Worm (Caenorhabditis elegans) whole organism, late embryonic: ENCODE results near the gene srw-60.

Source experiments
- C08G9.2 ChIP-seq: sonication (generic microtip); optimal IDR thresholded peaks from 2 replicates; lab custom pipeline; 2016; ENCODE audit warnings: mild to moderate bottlenecking, missing genetic modification characterization, moderate library complexity, missing compliant biosample characterization
- C38D4.7 ChIP-seq: fragments of 200-800 bp; sonication (Bioruptor generic); optimal IDR thresholded peaks from 2 replicates; lab custom pipeline; 2018; ENCODE audit warnings: mild to moderate bottlenecking, missing genetic modification characterization, moderate library complexity, missing compliant biosample characterization
- F13H6.1 ChIP-seq: sonication (generic microtip); optimal IDR thresholded peaks from 2 replicates; lab custom pipeline; 2016; ENCODE audit warnings: missing genetic modification characterization, missing compliant biosample characterization
- K02D7.2 ChIP-seq: sonication (generic microtip); optimal IDR thresholded peaks from 2 replicates; lab custom pipeline; 2017; ENCODE audit warnings: mild to moderate bottlenecking, missing genetic modification characterization, missing compliant biosample characterization
- K09A11.1 ChIP-seq: sonication (generic microtip); optimal IDR thresholded peaks from 2 replicates; lab custom pipeline; 2017; ENCODE audit warnings: antibody characterized with exemption, mild to moderate bottlenecking, missing genetic modification characterization, missing compliant biosample characterization; ENCODE audit not compliant: insufficient read depth
- T23F11.4 ChIP-seq: fragments of 200-800 bp; sonication (Bioruptor generic); optimal IDR thresholded peaks from 2 replicates; lab custom pipeline; 2018; ENCODE audit warnings: mild to moderate bottlenecking, missing genetic modification characterization, missing compliant biosample characterization
- ama-1 ChIP-seq: fragments of 150-350 bp; optimal IDR thresholded peaks from 2 replicates; lab custom pipeline; 2014
- ceh-14 ChIP-seq: sonication (generic microtip); optimal IDR thresholded peaks from 2 replicates; lab custom pipeline; 2016; ENCODE audit warnings: missing genotype, missing genetic modification characterization, missing compliant biosample characterization
- ceh-18 ChIP-seq: sonication (generic microtip); optimal IDR thresholded peaks from 2 replicates; lab custom pipeline; 2016; ENCODE audit warnings: missing genetic modification characterization, missing compliant biosample characterization
- ceh-34 ChIP-seq: sonication (generic microtip); optimal IDR thresholded peaks from 2 replicates; lab custom pipeline; 2016; ENCODE audit warnings: mild to moderate bottlenecking, missing genetic modification characterization, missing compliant biosample characterization
- ceh-45 ChIP-seq: fragments of 200-800 bp; sonication (Bioruptor generic); IDR thresholded peaks from 2 replicates; pipeline ENCODE4 v1.3.6; 2022; ENCODE audit warnings: missing genetic modification reagents, missing genetic modification characterization, missing compliant biosample characterization
- ceh-48 ChIP-seq: sonication (generic microtip); optimal IDR thresholded peaks from 2 replicates; lab custom pipeline; 2016; ENCODE audit warnings: missing genetic modification characterization, inconsistent platforms, missing compliant biosample characterization
- ceh-6 ChIP-seq: fragments of 200-800 bp; sonication (Bioruptor generic); optimal IDR thresholded peaks from 2 replicates; lab custom pipeline; 2018; ENCODE audit warnings: mild to moderate bottlenecking, missing genetic modification characterization, missing compliant biosample characterization
- ceh-9 ChIP-seq: sonication (generic microtip); optimal IDR thresholded peaks from 2 replicates; lab custom pipeline; 2016; ENCODE audit warnings: mild to moderate bottlenecking, missing genetic modification characterization, inconsistent platforms, missing compliant biosample characterization
- che-1 ChIP-seq: sonication (generic microtip); optimal IDR thresholded peaks from 2 replicates; lab custom pipeline; 2016; ENCODE audit warnings: mild to moderate bottlenecking, missing genetic modification characterization, missing compliant biosample characterization
- elt-2 ChIP-seq: sonication (generic microtip); optimal IDR thresholded peaks from 2 replicates; lab custom pipeline; 2016; ENCODE audit warnings: missing genetic modification reagents, missing genetic modification characterization, missing compliant biosample characterization
- ets-4 ChIP-seq: sonication (generic microtip); optimal IDR thresholded peaks from 2 replicates; lab custom pipeline; 2016; ENCODE audit warnings: missing genetic modification characterization, missing compliant biosample characterization
- fkh-10 ChIP-seq: fragments of 150-350 bp; optimal IDR thresholded peaks from 2 replicates; lab custom pipeline; 2014; ENCODE audit warnings: missing biosample characterization, missing genetic modification reagents, missing genetic modification characterization
- gmeb-2 ChIP-seq: sonication (generic microtip); optimal IDR thresholded peaks from 2 replicates; lab custom pipeline; 2016; ENCODE audit warnings: missing genetic modification characterization, inconsistent platforms, missing compliant biosample characterization
- hlh-30 ChIP-seq: sonication (generic microtip); optimal IDR thresholded peaks from 2 replicates; lab custom pipeline; 2017; ENCODE audit warnings: antibody characterized with exemption, missing genetic modification characterization, missing compliant biosample characterization; ENCODE audit not compliant: insufficient read depth
- hlh-8 ChIP-seq: sonication (generic microtip); optimal IDR thresholded peaks from 2 replicates; lab custom pipeline; 2016; ENCODE audit warnings: missing genotype, missing genetic modification characterization, missing compliant biosample characterization
- lim-6 ChIP-seq: sonication (generic microtip); optimal IDR thresholded peaks from 2 replicates; lab custom pipeline; 2016; ENCODE audit warnings: missing genetic modification characterization, missing compliant biosample characterization
- lin-11 ChIP-seq: fragments of 200-800 bp; sonication (Bioruptor generic); optimal IDR thresholded peaks from 2 replicates; lab custom pipeline; 2018; ENCODE audit warnings: mild to moderate bottlenecking, missing genetic modification characterization, missing compliant biosample characterization
- madf-2 ChIP-seq: sonication (generic microtip); optimal IDR thresholded peaks from 2 replicates; lab custom pipeline; 2017; ENCODE audit warnings: missing genetic modification characterization, missing compliant biosample characterization
- mec-3 ChIP-seq: sonication (generic microtip); optimal IDR thresholded peaks from 2 replicates; lab custom pipeline; 2016; ENCODE audit warnings: borderline replicate concordance, missing genetic modification characterization, missing compliant biosample characterization
- nhr-11 ChIP-seq: fragments of 150-350 bp; optimal IDR thresholded peaks from 2 replicates; lab custom pipeline; 2014; ENCODE audit warnings: missing biosample characterization, missing genetic modification characterization
- odd-2 ChIP-seq: sonication (generic microtip); optimal IDR thresholded peaks from 2 replicates; lab custom pipeline; 2017; ENCODE audit warnings: antibody characterized with exemption, mild to moderate bottlenecking, missing genetic modification characterization, missing compliant biosample characterization
- pag-3 ChIP-seq: sonication (generic microtip); optimal IDR thresholded peaks from 2 replicates; lab custom pipeline; 2016; ENCODE audit warnings: missing compliant biosample characterization, missing genetic modification characterization, borderline replicate concordance
- pat-9 ChIP-seq: fragments of 200-800 bp; sonication (Bioruptor generic); optimal IDR thresholded peaks from 2 replicates; lab custom pipeline; 2018; ENCODE audit warnings: mild to moderate bottlenecking, missing genetic modification characterization, moderate library complexity, missing compliant biosample characterization
- pha-4 ChIP-seq: fragments of 150-350 bp; optimal IDR thresholded peaks from 2 replicates; lab custom pipeline; 2018; ENCODE audit warnings: missing biosample characterization, missing genetic modification reagents, missing genetic modification characterization
- pqm-1 ChIP-seq: sonication (generic microtip); optimal IDR thresholded peaks from 2 replicates; lab custom pipeline; 2016; ENCODE audit warnings: missing genetic modification characterization, missing compliant biosample characterization
- ref-2 ChIP-seq: sonication (generic microtip); optimal IDR thresholded peaks from 2 replicates; lab custom pipeline; 2016; ENCODE audit warnings: missing genetic modification characterization, missing compliant biosample characterization
- sox-2 ChIP-seq: fragments of 200-800 bp; sonication (Bioruptor generic); IDR thresholded peaks from 2 replicates; pipeline ENCODE4 v1.3.6; 2022; ENCODE audit warnings: missing genetic modification reagents, missing genetic modification characterization, missing compliant biosample characterization
- sox-4 ChIP-seq: sonication (generic microtip); optimal IDR thresholded peaks from 2 replicates; lab custom pipeline; 2017; ENCODE audit warnings: mild to moderate bottlenecking, missing genetic modification characterization, inconsistent platforms, missing compliant biosample characterization
- tbx-2 ChIP-seq: sonication (generic microtip); optimal IDR thresholded peaks from 2 replicates; lab custom pipeline; 2016; ENCODE audit warnings: missing genetic modification characterization, missing compliant biosample characterization
- tbx-7 ChIP-seq: sonication (generic microtip); optimal IDR thresholded peaks from 2 replicates; lab custom pipeline; 2016; ENCODE audit warnings: missing genotype, missing genetic modification characterization, missing compliant biosample characterization
- unc-86 ChIP-seq: sonication (generic microtip); optimal IDR thresholded peaks from 2 replicates; lab custom pipeline; 2016; ENCODE audit warnings: missing genetic modification characterization, missing compliant biosample characterization
- zip-5 ChIP-seq: sonication (generic microtip); optimal IDR thresholded peaks from 2 replicates; lab custom pipeline; 2016; ENCODE audit warnings: missing genetic modification characterization, missing compliant biosample characterization
- ztf-16 ChIP-seq: sonication (generic microtip); optimal IDR thresholded peaks from 2 replicates; lab custom pipeline; 2017; ENCODE audit warnings: missing genetic modification characterization, missing compliant biosample characterization

Gene srw-60

ce11 chrII:2923617-2924016 lies 34.8 kb upstream of the srw-60 start, which contains the start of gene ZK355.2:
ZK355.2 (plus strand) TSS chrII:2923917.
- TF ChIP-seq ceh-45 (GFP tag; lab: Robert Waterston, UW), result no peak
- no peak for TF ChIP-seq K09A11.1 (tag; lab: Kevin White, UChicago)

DNA sequence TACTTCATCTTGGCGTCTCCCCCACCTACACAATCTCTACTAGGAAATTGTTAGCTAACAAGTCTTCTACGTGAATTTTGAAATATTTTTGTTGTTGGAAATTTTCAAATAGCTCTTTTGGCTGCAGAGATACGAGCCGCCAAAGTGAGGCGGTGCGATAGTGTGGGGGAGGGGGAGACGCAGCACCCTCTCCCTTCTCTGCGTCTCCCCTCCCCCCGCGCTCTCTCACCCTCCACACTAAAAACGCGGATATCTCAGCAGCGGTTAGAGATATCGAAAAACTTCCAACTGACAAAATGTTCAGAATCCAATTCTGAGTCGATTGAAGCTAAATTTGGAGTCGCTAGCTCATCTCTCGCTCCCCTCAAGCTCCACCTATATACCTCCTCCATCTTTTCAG lies 33.4 kb upstream of the srw-60 start:
- no peak for TF ChIP-seq pat-9 (tag; lab: Kevin White, UChicago)
- no peak for TF ChIP-seq odd-2
- no peak for TF ChIP-seq tbx-2 (tag; lab: Kevin White, UChicago)
- TF ChIP-seq ceh-18 (tag; lab: Kevin White, UChicago), result no peak
- no peak for TF ChIP-seq sox-4 (tag; lab: Kevin White, UChicago)
- TF ChIP-seq, all 69 proteins: peak for 0

DNA sequence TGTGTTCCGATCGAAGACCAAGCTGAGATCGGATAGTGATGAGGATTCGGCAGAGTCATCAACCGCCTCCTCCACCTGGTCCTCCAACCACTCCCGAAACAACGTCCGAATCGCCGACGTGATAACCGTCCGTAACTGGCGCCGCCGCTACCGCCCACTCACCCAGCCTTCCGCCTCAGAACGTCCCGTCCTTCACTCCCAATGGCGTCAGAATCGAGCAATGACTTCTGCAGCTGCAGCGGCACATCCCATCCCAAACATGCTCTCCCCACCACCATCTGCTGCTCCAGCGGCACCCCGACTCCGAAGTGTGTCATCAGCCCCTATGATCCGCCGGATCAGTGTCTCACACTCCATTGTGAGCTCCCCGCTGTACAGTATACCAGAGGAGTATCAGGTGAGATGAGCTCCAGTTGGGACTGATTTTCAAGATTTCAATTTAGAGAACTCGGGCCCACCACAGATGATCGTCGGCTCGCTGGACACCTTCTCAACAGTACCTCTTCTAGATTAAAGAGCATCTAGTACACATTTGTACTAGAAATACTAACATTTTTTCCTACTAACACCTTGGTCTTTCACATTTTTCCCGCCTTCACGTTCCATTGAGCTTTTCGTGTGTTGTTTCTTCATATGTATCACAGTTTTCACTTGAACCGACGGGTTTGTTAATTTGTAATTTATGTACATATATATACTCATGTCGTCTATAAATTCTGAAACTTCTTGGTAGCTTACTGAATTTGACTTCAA lies 32.4 kb upstream of the srw-60 start:
- TF ChIP-seq ref-2 (tag; lab: Kevin White, UChicago), result no peak
- no peak for TF ChIP-seq ama-1 (lab: Kevin White, UChicago)
- no peak for TF ChIP-seq T23F11.4 (GFP tag; lab: Kevin White, UChicago)
- TF ChIP-seq hlh-30 (tag; lab: Kevin White, UChicago), result no peak
- TF ChIP-seq K02D7.2 (tag; lab: Kevin White, UChicago), result no peak
- no peak for TF ChIP-seq pha-4 (tag; lab: Kevin White, UChicago)
- no peak for TF ChIP-seq lin-11
- no peak for TF ChIP-seq madf-2 (tag; lab: Kevin White, UChicago)
- no peak for TF ChIP-seq che-1 (tag; lab: Kevin White, UChicago)
- TF ChIP-seq ceh-34, result no peak
- no peak for TF ChIP-seq K09A11.1 (tag; lab: Kevin White, UChicago)

ce11 chrII:2927533-2927932 lies 30.9 kb upstream of the srw-60 start, which contains the start of the genes ZK355.3 and ZK355.8:
ZK355.3 (minus strand) TSS chrII:2927633.
ZK355.8 (plus strand) TSS chrII:2927804.
- TF ChIP-seq ceh-14 (tag; lab: Kevin White, UChicago), result no peak

DNA sequence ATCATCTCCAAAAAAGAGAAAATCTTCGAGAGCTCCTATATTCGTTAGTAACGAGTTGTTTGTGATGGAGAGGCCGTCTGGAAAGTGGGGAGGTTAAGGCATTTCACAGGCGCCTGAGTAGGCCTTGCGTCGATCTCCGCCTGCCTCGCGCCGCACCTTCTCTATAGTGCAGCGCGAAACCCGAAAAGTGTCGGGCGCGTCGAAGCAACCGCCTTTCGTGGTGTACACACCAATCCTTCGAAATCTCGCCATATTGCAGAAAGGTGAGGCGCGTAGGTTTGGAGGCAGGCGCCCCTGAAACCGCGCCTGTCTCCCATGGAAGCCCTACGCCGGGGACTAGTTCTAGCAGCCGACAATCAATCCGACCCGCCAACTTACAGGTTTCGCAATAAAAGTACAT lies 28.6 kb upstream of the srw-60 start:
- no peak for TF ChIP-seq pat-9 (tag; lab: Kevin White, UChicago)
- no peak for TF ChIP-seq zip-5 (tag; lab: Kevin White, UChicago)
- TF ChIP-seq pqm-1, result no peak
- TF ChIP-seq odd-2, result no peak
- TF ChIP-seq elt-2 (tag; lab: Kevin White, UChicago), result no peak
- TF ChIP-seq gmeb-2 (tag; lab: Kevin White, UChicago), result no peak
- no peak for TF ChIP-seq ceh-9 (tag; lab: Kevin White, UChicago)
- TF ChIP-seq fkh-10 (GFP tag; lab: Kevin White, UChicago), result no peak
- no peak for TF ChIP-seq hlh-30 (tag; lab: Kevin White, UChicago)
- TF ChIP-seq ztf-16 (tag; lab: Kevin White, UChicago), result no peak
- TF ChIP-seq ceh-48 (tag; lab: Kevin White, UChicago), result no peak
- TF ChIP-seq ceh-34, result no peak
- no peak for TF ChIP-seq sox-2 (GFP tag; lab: Robert Waterston, UW)
- no peak for TF ChIP-seq unc-86
- no peak for TF ChIP-seq K02D7.2 (tag; lab: Kevin White, UChicago)
- TF ChIP-seq C38D4.7 (GFP tag; lab: Kevin White, UChicago), result no peak
- TF ChIP-seq sox-4 (tag; lab: Kevin White, UChicago), result no peak
- no peak for TF ChIP-seq tbx-7 (tag; lab: Kevin White, UChicago)

ce11 chrII:2930499-2930898 lies 27.9 kb upstream of the srw-60 start, which contains the start of the genes irld-64 and irld-63:
irld-64 (minus strand) TSS chrII:2930599.
irld-63 (plus strand) TSS chrII:2930728.
- no peak for TF ChIP-seq mec-3 (tag; lab: Kevin White, UChicago)
- TF ChIP-seq ceh-6 (GFP tag; lab: Kevin White, UChicago), result no peak
- TF ChIP-seq pqm-1, result no peak
- TF ChIP-seq unc-86, result no peak
- no peak for TF ChIP-seq pag-3 (tag; lab: Kevin White, UChicago)
- no peak for TF ChIP-seq elt-2 (tag; lab: Kevin White, UChicago)
- no peak for TF ChIP-seq hlh-8 (tag; lab: Kevin White, UChicago)
- TF ChIP-seq nhr-11 (tag; lab: Kevin White, UChicago), result no peak
- no peak for TF ChIP-seq T23F11.4 (GFP tag; lab: Kevin White, UChicago)
- no peak for TF ChIP-seq lim-6 (tag; lab: Kevin White, UChicago)
- no peak for TF ChIP-seq C38D4.7 (GFP tag; lab: Kevin White, UChicago)
- TF ChIP-seq F13H6.1, result no peak
- TF ChIP-seq K02D7.2 (tag; lab: Kevin White, UChicago), result no peak
- TF ChIP-seq sox-4 (tag; lab: Kevin White, UChicago), result no peak
- no peak for TF ChIP-seq tbx-7 (tag; lab: Kevin White, UChicago)
- TF ChIP-seq C08G9.2 (tag; lab: Kevin White, UChicago), result no peak
- no peak for TF ChIP-seq ets-4
